Fruit fly (Drosophila melanogaster) whole organism, prepupa: ENCODE results near the gene Cpr11A.

Experiments used
- Blimp-1 ChIP-seq: fragments of 200-800 bp; sonication (Bioruptor generic); optimal IDR thresholded peaks from 3 replicates; lab custom pipeline; 2017; ENCODE audit warnings: missing biosample characterization, missing genetic modification characterization, mild to moderate bottlenecking, moderate library complexity, missing genetic modification reagents
- CG10669 ChIP-seq: fragments of 200-800 bp; sonication (Bioruptor generic); optimal IDR thresholded peaks from 3 replicates; lab custom pipeline; 2018; ENCODE audit warnings: missing biosample characterization, mild to moderate bottlenecking, missing genetic modification characterization, moderate library complexity
- CG11762 ChIP-seq: fragments of 200-800 bp; sonication (Bioruptor generic); optimal IDR thresholded peaks from 3 replicates; lab custom pipeline; 2016; ENCODE audit warnings: missing biosample characterization, missing genetic modification characterization; ENCODE audit not compliant: insufficient read depth
- CG11902 ChIP-seq: fragments of 200-800 bp; sonication (Bioruptor generic); optimal IDR thresholded peaks from 3 replicates; lab custom pipeline; 2016; ENCODE audit warnings: missing biosample characterization, missing genetic modification characterization
- CG15336 ChIP-seq: fragments of 200-800 bp; sonication (Bioruptor generic); IDR thresholded peaks from 2 replicates; pipeline ENCODE4 v1.3.6; 2022; ENCODE audit warnings: missing biosample characterization, missing genetic modification characterization
- CG1621 ChIP-seq: fragments of 200-800 bp; sonication (Bioruptor generic); optimal IDR thresholded peaks from 3 replicates; lab custom pipeline; 2018; ENCODE audit warnings: missing biosample characterization, mild to moderate bottlenecking, missing genetic modification characterization
- CG16779 ChIP-seq: fragments of 200-800 bp; sonication (Bioruptor generic); optimal IDR thresholded peaks from 3 replicates; lab custom pipeline; 2017; ENCODE audit warnings: missing biosample characterization, mild to moderate bottlenecking, missing genetic modification characterization
- CG3032 ChIP-seq: fragments of 200-800 bp; optimal IDR thresholded peaks from 2 replicates; lab custom pipeline; 2019; ENCODE audit warnings: missing biosample characterization, mild to moderate bottlenecking, missing genetic modification characterization, moderate library complexity
- CG31627 ChIP-seq: fragments of 200-800 bp; sonication (Bioruptor generic); optimal IDR thresholded peaks from 3 replicates; lab custom pipeline; 2016; ENCODE audit warnings: missing biosample characterization, missing genetic modification characterization
- CG32006 ChIP-seq: fragments of 200-800 bp; sonication (Bioruptor generic); optimal IDR thresholded peaks from 3 replicates; lab custom pipeline; 2017; ENCODE audit warnings: missing biosample characterization, mild to moderate bottlenecking, missing genetic modification characterization
- CG34406 ChIP-seq: fragments of 200-800 bp; sonication (Bioruptor generic); optimal IDR thresholded peaks from 3 replicates; lab custom pipeline; 2016; ENCODE audit warnings: missing biosample characterization, missing genetic modification characterization
- CG3919 ChIP-seq: fragments of 200-800 bp; sonication (Bioruptor generic); optimal IDR thresholded peaks from 3 replicates; lab custom pipeline; 2016; ENCODE audit warnings: missing biosample characterization, missing genetic modification characterization
- CG4318 ChIP-seq: fragments of 200-800 bp; sonication (Bioruptor generic); optimal IDR thresholded peaks from 3 replicates; lab custom pipeline; 2017; ENCODE audit warnings: missing biosample characterization, mild to moderate bottlenecking, missing genetic modification characterization
- CG6163 ChIP-seq: fragments of 200-800 bp; sonication (Bioruptor generic); IDR thresholded peaks from 3 replicates; pipeline ENCODE4 v1.3.6; 2022; ENCODE audit warnings: missing biosample characterization, missing genetic modification characterization
- CG6792 ChIP-seq: fragments of 200-800 bp; sonication (Bioruptor generic); optimal IDR thresholded peaks from 3 replicates; lab custom pipeline; 2016; ENCODE audit warnings: missing biosample characterization, missing genetic modification characterization
- CG8119 ChIP-seq: fragments of 200-800 bp; sonication (Bioruptor generic); IDR thresholded peaks from 3 replicates; pipeline ENCODE4 v1.3.6; 2022; ENCODE audit warnings: missing biosample characterization, missing genetic modification characterization
- CG8632 ChIP-seq: fragments of 200-800 bp; sonication (Bioruptor generic); optimal IDR thresholded peaks from 3 replicates; lab custom pipeline; 2016; ENCODE audit warnings: missing biosample characterization, missing genetic modification characterization
- CG9139 ChIP-seq: fragments of 200-800 bp; sonication (Bioruptor generic); optimal IDR thresholded peaks from 3 replicates; lab custom pipeline; 2017; ENCODE audit warnings: missing biosample characterization, mild to moderate bottlenecking, missing genetic modification characterization
- Eip75B ChIP-seq: fragments of 200-800 bp; sonication (Bioruptor generic); optimal IDR thresholded peaks from 3 replicates; lab custom pipeline; 2016; ENCODE audit warnings: missing biosample characterization, missing genetic modification characterization
- Eip78C ChIP-seq: fragments of 200-800 bp; sonication (Bioruptor generic); peaks from one replicate; lab custom pipeline; 2016; ENCODE audit warnings: missing biosample characterization, missing genetic modification characterization
- Ets21C ChIP-seq: fragments of 200-800 bp; sonication (Bioruptor generic); optimal IDR thresholded peaks from 3 replicates; lab custom pipeline; 2016; ENCODE audit warnings: missing biosample characterization, missing genetic modification characterization
- Ets96B ChIP-seq: fragments of 200-800 bp; optimal IDR thresholded peaks from 2 replicates; lab custom pipeline; 2019; ENCODE audit warnings: missing biosample characterization, mild to moderate bottlenecking, missing genetic modification characterization, moderate library complexity
- Gug ChIP-seq: fragments of 200-800 bp; sonication (Bioruptor generic); IDR thresholded peaks from 2 replicates; pipeline ENCODE4 v1.3.6; 2022; ENCODE audit warnings: missing biosample characterization, missing genetic modification characterization
- Hr38 ChIP-seq: sonication (Bioruptor generic); optimal IDR thresholded peaks from 2 replicates; lab custom pipeline; 2016; ENCODE audit warnings: missing biosample characterization, missing genetic modification characterization
- Hr39 ChIP-seq: fragments of 200-800 bp; sonication (Bioruptor generic); optimal IDR thresholded peaks from 2 replicates; lab custom pipeline; 2016; ENCODE audit warnings: missing biosample characterization, missing genetic modification characterization
- Hr4 ChIP-seq: fragments of 200-800 bp; sonication (Bioruptor generic); optimal IDR thresholded peaks from 3 replicates; lab custom pipeline; 2016; ENCODE audit warnings: missing biosample characterization, missing genetic modification characterization
- Lpt ChIP-seq: fragments of 200-800 bp; sonication (Bioruptor generic); optimal IDR thresholded peaks from 3 replicates; lab custom pipeline; 2016; ENCODE audit warnings: missing biosample characterization, missing genetic modification characterization
- Met ChIP-seq: fragments of 200-800 bp; sonication (Bioruptor generic); optimal IDR thresholded peaks from 3 replicates; lab custom pipeline; 2016; ENCODE audit warnings: missing biosample characterization, missing genetic modification characterization
- OdsH ChIP-seq: fragments of 200-800 bp; sonication (Bioruptor generic); optimal IDR thresholded peaks from 3 replicates; lab custom pipeline; 2016; ENCODE audit warnings: missing biosample characterization, missing genetic modification characterization
- Smox ChIP-seq: fragments of 200-800 bp; sonication (Bioruptor generic); optimal IDR thresholded peaks from 3 replicates; lab custom pipeline; 2016; ENCODE audit warnings: missing biosample characterization, missing genetic modification characterization
- Sox102F ChIP-seq: fragments of 200-800 bp; sonication (Bioruptor generic); optimal IDR thresholded peaks from 2 replicates; lab custom pipeline; 2016; ENCODE audit warnings: missing biosample characterization, mild to moderate bottlenecking, missing genetic modification characterization
- Sox14 ChIP-seq: fragments of 200-800 bp; sonication (Bioruptor generic); optimal IDR thresholded peaks from 3 replicates; lab custom pipeline; 2016; ENCODE audit warnings: missing biosample characterization, missing genetic modification characterization
- Sox15 ChIP-seq: fragments of 200-800 bp; sonication (Bioruptor generic); optimal IDR thresholded peaks from 3 replicates; lab custom pipeline; 2016; ENCODE audit warnings: missing biosample characterization, missing genetic modification characterization
- achi ChIP-seq: fragments of 200-800 bp; sonication (Bioruptor generic); optimal IDR thresholded peaks from 3 replicates; lab custom pipeline; 2016; ENCODE audit warnings: missing biosample characterization, missing genetic modification characterization
- acj6 ChIP-seq: fragments of 200-800 bp; sonication (Bioruptor generic); optimal IDR thresholded peaks from 3 replicates; lab custom pipeline; 2016; ENCODE audit warnings: missing biosample characterization, missing genetic modification characterization
- cyc ChIP-seq: fragments of 200-800 bp; sonication (Bioruptor generic); optimal IDR thresholded peaks from 3 replicates; lab custom pipeline; 2016; ENCODE audit warnings: missing biosample characterization, missing genetic modification characterization
- dsx ChIP-seq: fragments of 200-800 bp; optimal IDR thresholded peaks from 3 replicates; lab custom pipeline; 2019; ENCODE audit warnings: missing biosample characterization, mild to moderate bottlenecking, missing genetic modification characterization, moderate library complexity; ENCODE audit not compliant: poor library complexity, severe bottlenecking
- eg ChIP-seq: fragments of 200-800 bp; sonication (Bioruptor generic); IDR thresholded peaks from 3 replicates; pipeline ENCODE4 v1.3.6; 2022; ENCODE audit warnings: missing biosample characterization, missing genetic modification characterization
- esn ChIP-seq: fragments of 200-800 bp; sonication (Bioruptor generic); optimal IDR thresholded peaks from 2 replicates; lab custom pipeline; 2016; ENCODE audit warnings: missing biosample characterization, mild to moderate bottlenecking, missing genetic modification characterization, moderate library complexity
- fkh ChIP-seq: fragments of 200-800 bp; sonication (Bioruptor generic); optimal IDR thresholded peaks from 3 replicates; lab custom pipeline; 2017; ENCODE audit warnings: missing biosample characterization, mild to moderate bottlenecking, missing genetic modification characterization, moderate library complexity
- lz ChIP-seq: fragments of 200-800 bp; sonication (Bioruptor generic); optimal IDR thresholded peaks from 3 replicates; lab custom pipeline; 2016; ENCODE audit warnings: missing biosample characterization, missing genetic modification characterization
- pdm3 ChIP-seq: fragments of 200-800 bp; sonication (Bioruptor generic); optimal IDR thresholded peaks from 3 replicates; lab custom pipeline; 2016; ENCODE audit warnings: missing biosample characterization, missing genetic modification characterization
- salr ChIP-seq, 2 experiments: fragments of 200-800 bp; sonication (Bioruptor generic); optimal IDR thresholded peaks; 3 replicates each; lab custom pipeline; 2016 to 2018; ENCODE audit warnings: missing biosample characterization in 2 of 2, missing genetic modification characterization in 2 of 2, mild to moderate bottlenecking in 1 of 2
- spab ChIP-seq: fragments of 200-800 bp; sonication (Bioruptor generic); optimal IDR thresholded peaks from 2 replicates; lab custom pipeline; 2017; ENCODE audit warnings: missing biosample characterization, mild to moderate bottlenecking, missing genetic modification characterization, missing genetic modification reagents
- svp ChIP-seq: fragments of 200-800 bp; sonication (Bioruptor generic); peaks from one replicate; lab custom pipeline; 2016; ENCODE audit warnings: missing biosample characterization, missing genetic modification characterization

Gene Cpr11A

DNA sequence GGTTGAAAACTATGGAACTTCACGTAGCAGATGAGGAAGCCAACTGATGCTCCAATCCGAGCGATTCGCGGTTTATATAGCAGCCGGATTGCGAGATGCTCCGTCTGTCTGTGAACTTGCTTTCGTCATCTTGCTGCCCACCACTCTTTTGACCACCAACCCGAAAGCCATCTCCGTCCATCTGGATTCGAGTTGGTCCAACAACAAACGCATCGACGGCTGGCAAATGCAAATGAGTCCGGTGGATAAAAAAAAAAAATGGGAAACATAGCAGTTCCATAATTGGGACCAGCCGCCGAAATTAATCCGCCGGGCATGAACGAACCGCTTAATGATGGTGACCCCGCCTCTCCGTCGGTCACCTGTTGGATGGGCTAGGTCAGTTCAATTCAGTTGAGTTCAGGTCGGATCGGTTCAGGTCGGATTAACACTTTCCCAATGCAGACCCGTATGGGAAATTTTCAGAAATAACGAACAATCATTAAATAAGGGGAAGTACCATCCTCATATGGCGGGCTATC is 29.0 kb upstream of the Cpr11A start, which contains the start of gene CG15731:
Gene CG15731 (minus strand): TSS at position 51 of the 521 bp plus-strand sequence.
- TF ChIP-seq dsx (GFP tag; lab: Kevin White, UChicago) = no peak
- no peak for TF ChIP-seq Met (GFP tag; lab: Kevin White, UChicago)
- TF ChIP-seq CG1621 (tag; lab: Kevin White, UChicago) = no peak
- no peak for TF ChIP-seq CG16779 (tag; lab: Kevin White, UChicago)
- no peak for TF ChIP-seq CG32006
- TF ChIP-seq CG10669 (GFP tag; lab: Kevin White, UChicago) = no peak
- no peak for TF ChIP-seq Lpt (GFP tag; lab: Kevin White, UChicago)
- TF ChIP-seq CG15336 = no peak
- TF ChIP-seq CG11902 (GFP tag; lab: Kevin White, UChicago) = no peak
- no peak for TF ChIP-seq salr (GFP tag; optimal IDR thresholded peaks at IDR 0.05; lab: Kevin White, UChicago)

DNA sequence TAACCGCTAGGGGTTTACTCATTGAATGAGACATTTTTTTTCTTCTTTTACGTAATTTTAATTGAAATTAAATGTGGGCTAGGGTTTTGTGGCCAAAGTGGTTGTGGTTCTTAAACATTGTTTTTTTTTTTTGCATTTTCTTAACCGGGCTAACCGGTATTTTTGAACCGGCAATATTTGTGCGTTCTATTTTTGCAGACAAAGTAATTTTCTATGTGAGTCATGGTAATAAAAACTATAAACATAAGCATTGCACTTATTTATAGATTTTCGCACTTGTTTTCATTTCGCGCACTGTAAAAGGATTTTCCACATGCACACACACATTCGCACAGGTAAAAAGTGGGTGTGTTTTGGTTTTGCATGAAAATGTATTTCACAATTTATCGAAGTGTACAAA is 24.6 kb upstream of the Cpr11A start:
- TF ChIP-seq CG4318 (GFP tag; lab: Kevin White, UChicago) (no peak), acj6 (GFP tag; lab: Kevin White, UChicago) (no peak), Hr38 (no peak), CG3032 (no peak), CG32006 (no peak), CG15336 (peak; percentile 39; the same call in 1 of the 2 replicates), CG31627 (GFP tag; lab: Kevin White, UChicago) (no peak), Blimp-1 (GFP tag; lab: Kevin White, UChicago) (no peak), achi (no peak), eg (GFP tag; lab: Robert Waterston, UW) (peak; percentile 34; the same call in 1 of the 3 replicates), CG10669 (GFP tag; lab: Kevin White, UChicago) (peak; percentile 13), Smox (GFP tag; lab: Kevin White, UChicago) (no peak), Eip78C (GFP tag; lab: Kevin White, UChicago) (peak; percentile 75), CG8119 (no peak), Hr4 (GFP tag; lab: Kevin White, UChicago) (peak; percentile 10), fkh (GFP tag; lab: Kevin White, UChicago) (no peak), Hr39 (peak; percentile 10), Ets21C (GFP tag; lab: Kevin White, UChicago) (no peak)

DNA sequence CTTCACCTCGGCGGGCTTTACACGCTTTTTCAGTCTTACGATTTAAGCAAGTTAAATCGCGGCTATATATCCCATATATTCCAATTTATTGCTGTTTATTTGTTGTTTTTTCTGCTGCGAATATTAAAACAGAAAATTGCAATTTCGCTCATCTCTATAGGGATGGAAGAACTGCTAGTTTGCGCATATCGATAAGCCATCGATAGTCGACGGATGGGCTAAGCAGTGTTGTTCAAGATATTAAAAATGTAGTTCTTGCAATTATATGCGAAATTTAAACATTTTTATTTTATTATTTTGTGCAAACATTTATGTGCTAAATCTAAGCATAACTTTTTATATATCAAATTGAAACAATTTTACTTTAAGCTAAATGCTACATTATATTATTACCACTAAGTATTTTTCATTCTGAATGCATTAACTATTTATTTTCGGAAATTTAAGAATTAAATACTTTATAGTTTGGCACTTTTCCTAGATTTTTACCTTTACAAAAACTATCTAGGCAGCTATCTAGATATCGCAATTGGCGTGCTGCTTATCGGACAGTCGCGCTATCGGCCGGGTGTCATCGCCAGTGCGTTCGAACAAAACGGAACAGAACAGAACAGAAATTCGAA is 23.7 kb upstream of the Cpr11A start, which contains the start of the genes Rab40 and CG42258:
Gene Rab40 (minus strand): TSS at position 177 of the 623 bp plus-strand sequence.
Gene CG42258 (plus strand): TSS at position 593 of the 623 bp plus-strand sequence.
- TF ChIP-seq CG34406 (peak; percentile 16), Sox102F (GFP tag; lab: Kevin White, UChicago) (peak; percentile 11), Hr4 (GFP tag; lab: Kevin White, UChicago) (peak; percentile 39), salr (GFP tag; optimal IDR thresholded peaks at IDR 0.05; lab: Kevin White, UChicago) (peak in 1 of 2 experiments; percentile 32), Smox (GFP tag; lab: Kevin White, UChicago) (peak; percentile 51), CG4318 (GFP tag; lab: Kevin White, UChicago) (peak; percentile 27), eg (GFP tag; lab: Robert Waterston, UW) (peak; percentile 55), Sox14 (peak; percentile 48), CG6163 (GFP tag; lab: Robert Waterston, UW) (peak; percentile 56), Eip78C (GFP tag; lab: Kevin White, UChicago) (peak; percentile 73), CG9139 (no peak), CG11762 (GFP tag; lab: Kevin White, UChicago) (no peak), Gug (0 out of 2 replicates have a peak, but pooled peaks have one; percentile 37), CG31627 (GFP tag; lab: Kevin White, UChicago) (peak; percentile 41), CG6792 (GFP tag; lab: Kevin White, UChicago) (peak; percentile 21), CG3032 (peak; percentile 8), cyc (peak; percentile 41), Ets96B (tag; lab: Kevin White, UChicago) (no peak), Met (GFP tag; lab: Kevin White, UChicago) (peak; percentile 41), OdsH (peak; percentile 21), CG32006 (peak; percentile 37), Ets21C (GFP tag; lab: Kevin White, UChicago) (peak; percentile 17), CG3919 (GFP tag; lab: Kevin White, UChicago) (peak; percentile 56), pdm3 (peak; percentile 59), CG1621 (tag; lab: Kevin White, UChicago) (no peak), CG8632 (GFP tag; lab: Kevin White, UChicago) (peak; percentile 34), Eip75B (peak; percentile 12), Sox15 (GFP tag; lab: Kevin White, UChicago) (peak; percentile 12), Hr39 (peak; percentile 30), acj6 (GFP tag; lab: Kevin White, UChicago) (peak; percentile 30), esn (peak; percentile 57), spab (GFP tag; lab: Kevin White, UChicago) (no peak), lz (GFP tag; lab: Kevin White, UChicago) (peak; percentile 55), svp (GFP tag; lab: Kevin White, UChicago) (peak; percentile 74)
